Fruit fly (Drosophila melanogaster): Measurements from ENCODE around the gene Gdh.

Gene Gdh

dm6 chr3R:23948466-23949413, 5.8 kb upstream of the Gdh start:
- TF ChIP-seq tj (GFP tag; optimal IDR thresholded peaks at IDR 0.05) (peak; percentile 68), Clk (GFP tag; optimal IDR thresholded peaks at IDR 0.05) (no peak)

- TF ChIP-seq CG14711 (tag; optimal IDR thresholded peaks at IDR 0.05) (no peak), pad (GFP tag; optimal IDR thresholded peaks at IDR 0.05) (no peak), CG12768 (GFP tag; optimal IDR thresholded peaks at IDR 0.05) (no peak), kay (GFP tag; ENCODE audit: borderline replicate concordance) (no peak), CG7101 (tag; optimal IDR thresholded peaks at IDR 0.05) (no peak), ovo (GFP tag; optimal IDR thresholded peaks at IDR 0.05) (no peak), bab1 (GFP tag; optimal IDR thresholded peaks at IDR 0.05) (no peak), CG11617 (GFP tag; optimal IDR thresholded peaks at IDR 0.05) (no peak), Mnt (GFP tag; optimal IDR thresholded peaks at IDR 0.05) (no peak), CG7045 (GFP tag; optimal IDR thresholded peaks at IDR 0.05) (no peak), CG5204 (GFP tag; optimal IDR thresholded peaks at IDR 0.05) (no peak), cnc (optimal IDR thresholded peaks at IDR 0.05) (no peak)
These were observed 5.3 kb upstream of the Gdh start, which contains the start of gene CG12268 for dm6 chr3R:23948324-23948465. TSS of gene CG12268 (minus strand) at chr3R:23948424.

dm6 chr3R:23947002-23947401, 4.1 kb upstream of the Gdh start:
- no peak for TF ChIP-seq ovo (GFP tag; optimal IDR thresholded peaks at IDR 0.05)
- TF ChIP-seq CG33017 (tag; optimal IDR thresholded peaks at IDR 0.05): no peak
- no peak for TF ChIP-seq CG11617 (GFP tag; optimal IDR thresholded peaks at IDR 0.05)
- no peak for TF ChIP-seq CG12768 (GFP tag; optimal IDR thresholded peaks at IDR 0.05)
- TF ChIP-seq CG14711 (tag; optimal IDR thresholded peaks at IDR 0.05): no peak
- TF ChIP-seq cnc (optimal IDR thresholded peaks at IDR 0.05): no peak

- TF ChIP-seq cic (GFP tag; optimal IDR thresholded peaks at IDR 0.05): no peak
- TF ChIP-seq CG12768 (GFP tag; optimal IDR thresholded peaks at IDR 0.05): peak; percentile 57
These were observed 999 bp upstream of the Gdh start for dm6 chr3R:23943843-23944356.

- TF ChIP-seq CG7045 (GFP tag; optimal IDR thresholded peaks at IDR 0.05) (no peak), tj (GFP tag; optimal IDR thresholded peaks at IDR 0.05) (no peak), CG33017 (tag; optimal IDR thresholded peaks at IDR 0.05) (no peak), ovo (GFP tag; optimal IDR thresholded peaks at IDR 0.05) (no peak), CG5204 (GFP tag; optimal IDR thresholded peaks at IDR 0.05) (no peak), Hr96 (GFP tag; optimal IDR thresholded peaks at IDR 0.05) (no peak), kay (GFP tag; ENCODE audit: borderline replicate concordance) (no peak), cic (GFP tag; optimal IDR thresholded peaks at IDR 0.05) (no peak), pad (GFP tag; optimal IDR thresholded peaks at IDR 0.05) (no peak), CG1620 (GFP tag; optimal IDR thresholded peaks at IDR 0.05) (no peak), toe (GFP tag; optimal IDR thresholded peaks at IDR 0.05) (no peak)
These were observed 351 bp downstream of the Gdh start for dm6 chr3R:23942550-23942949.

dm6 chr3R:23941643-23942424, 1.1 kb downstream of the Gdh start:
- TF ChIP-seq CG12768 (GFP tag; optimal IDR thresholded peaks at IDR 0.05) (peak; percentile 6), kay (GFP tag; ENCODE audit: borderline replicate concordance) (peak; percentile 84), toe (GFP tag; optimal IDR thresholded peaks at IDR 0.05) (no peak), CG14711 (tag; optimal IDR thresholded peaks at IDR 0.05) (no peak), Mnt (GFP tag; optimal IDR thresholded peaks at IDR 0.05) (peak; percentile 25)

dm6 chr3R:23940840-23941364, 2.0 kb downstream of the Gdh start:
- peak; percentile 84 for TF ChIP-seq tj (GFP tag; optimal IDR thresholded peaks at IDR 0.05)
- no peak for TF ChIP-seq Clk (GFP tag; optimal IDR thresholded peaks at IDR 0.05)
